Fruit fly (Drosophila melanogaster): Measurements from ENCODE around the gene Bin1.

The Bin1 gene

DNA sequence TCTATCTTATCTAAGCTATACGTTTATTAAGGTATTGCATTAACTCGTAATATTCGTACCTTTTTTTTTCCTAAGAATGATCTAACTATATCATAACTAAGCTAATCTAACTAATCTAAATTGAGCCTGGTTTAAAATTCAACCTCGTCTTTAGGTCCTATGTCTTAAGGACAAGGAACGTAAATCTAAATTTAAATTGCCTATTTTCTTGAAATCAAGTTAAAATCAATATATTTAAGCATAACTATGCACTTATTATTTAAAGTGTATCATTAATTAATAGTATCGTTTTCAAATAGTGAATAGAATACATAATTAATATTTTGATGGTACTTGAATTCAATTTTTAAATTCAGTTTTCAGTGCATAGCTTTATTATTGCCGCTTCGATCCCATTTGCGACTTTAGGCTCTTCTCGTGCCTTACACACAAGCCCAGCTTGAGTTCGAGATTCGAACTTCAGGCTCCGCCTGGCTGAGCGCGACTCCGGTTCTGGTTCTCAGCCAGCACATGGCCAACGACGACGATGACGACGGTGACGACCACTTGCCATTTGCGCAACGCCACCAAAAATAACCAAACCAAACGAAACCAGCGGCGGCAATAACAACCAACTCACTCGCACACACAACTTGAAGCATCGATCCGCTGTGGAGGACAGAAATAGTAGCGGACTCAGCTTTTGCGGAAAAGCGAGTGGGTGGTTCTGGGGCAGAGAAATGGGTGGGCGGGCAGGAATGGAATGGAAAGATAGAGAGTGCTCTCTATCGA is 21.6 kb upstream of the Bin1 start (continued):
- peak; percentile 36 for TF ChIP-seq NfI (GFP tag; optimal IDR thresholded peaks at IDR 0.05)
- TF ChIP-seq lilli (GFP tag; optimal IDR thresholded peaks at IDR 0.05): no peak
- peak; percentile 25 for TF ChIP-seq CG10147 (GFP tag; optimal IDR thresholded peaks at IDR 0.05)
- no peak for TF ChIP-seq pan (optimal IDR thresholded peaks at IDR 0.05)
- TF ChIP-seq pan (GFP tag; optimal IDR thresholded peaks at IDR 0.05 in 1 of 2, IDR thresholded peaks at IDR 0.05 in 1 of 2): peak in 1 of 2 experiments; percentile 17
- 0 out of 3 replicates have a peak, but pooled peaks have one; percentile 12 for TF ChIP-seq Dbx (GFP tag; IDR thresholded peaks at IDR 0.05)
- 0 out of 2 replicates have a peak, but pooled peaks have one; percentile 17 for TF ChIP-seq Rx (GFP tag; IDR thresholded peaks at IDR 0.05)
- TF ChIP-seq dm (GFP tag; optimal IDR thresholded peaks at IDR 0.05): no peak
- TF ChIP-seq ranshi (GFP tag; IDR thresholded peaks at IDR 0.05): 0 out of 2 replicates have a peak, but pooled peaks have one; percentile 20
- TF ChIP-seq CG3847 (GFP tag; IDR thresholded peaks at IDR 0.05): 0 out of 2 replicates have a peak, but pooled peaks have one; percentile 24
- TF ChIP-seq CG14441 (GFP tag; IDR thresholded peaks at IDR 0.05): 0 out of 2 replicates have a peak, but pooled peaks have one; percentile 26
- TF ChIP-seq Med (GFP tag): peak; percentile 59
- peak; percentile 1 for TF ChIP-seq cg (GFP tag; optimal IDR thresholded peaks at IDR 0.05)
- no peak for TF ChIP-seq CG3995 (GFP tag; optimal IDR thresholded peaks at IDR 0.05)
- no peak for TF ChIP-seq H15 (GFP tag; IDR thresholded peaks at IDR 0.05)
- TF ChIP-seq CG12769 (tag; optimal IDR thresholded peaks at IDR 0.05): peak; percentile 87
- TF ChIP-seq stc (GFP tag; IDR thresholded peaks at IDR 0.05): peak; percentile 38
- TF ChIP-seq vvl (GFP tag; IDR thresholded peaks at IDR 0.05): no peak
- TF ChIP-seq onecut (GFP tag; IDR thresholded peaks at IDR 0.05): peak; percentile 75
- peak; percentile 78 for TF ChIP-seq CG13894 (tag; optimal IDR thresholded peaks at IDR 0.05)
- no peak for TF ChIP-seq jigr1 (GFP tag; IDR thresholded peaks at IDR 0.05)
- peak; percentile 65; the same call in 1 of the 4 replicates for TF ChIP-seq chinmo (GFP tag; IDR thresholded peaks at IDR 0.05; ENCODE audit: partially characterized antibody)
- no peak for TF ChIP-seq CG8359 (GFP tag; optimal IDR thresholded peaks at IDR 0.05; ENCODE audit: borderline replicate concordance)
- peak; percentile 77; the same call in 2 of the 3 replicates for TF ChIP-seq ci (GFP tag; IDR thresholded peaks at IDR 0.05)
- TF ChIP-seq Fer2 (tag; optimal IDR thresholded peaks at IDR 0.05): no peak
- peak; percentile 18 for TF ChIP-seq CG15269 (tag; optimal IDR thresholded peaks at IDR 0.05)
- TF ChIP-seq peb (GFP tag; IDR thresholded peaks at IDR 0.05): no peak
- TF ChIP-seq CG11085 (GFP tag; IDR thresholded peaks at IDR 0.05): no peak
- TF ChIP-seq ash1 (GFP tag; optimal IDR thresholded peaks at IDR 0.05): peak; percentile 7
- TF ChIP-seq Atf-2 (GFP tag; optimal IDR thresholded peaks at IDR 0.05): no peak
- TF ChIP-seq Usf (GFP tag; optimal IDR thresholded peaks at IDR 0.05): no peak
- peak; percentile 46 for TF ChIP-seq kah (GFP tag; optimal IDR thresholded peaks at IDR 0.05)
- no peak for TF ChIP-seq pfk (GFP tag; optimal IDR thresholded peaks at IDR 0.05)
- TF ChIP-seq vfl (GFP tag; optimal IDR thresholded peaks at IDR 0.05): no peak
- TF ChIP-seq tna (GFP tag; IDR thresholded peaks at IDR 0.05; ENCODE audit: partially characterized antibody): 0 out of 2 replicates have a peak, but pooled peaks have one; percentile 19
- TF ChIP-seq otp (GFP tag; IDR thresholded peaks at IDR 0.05): 0 out of 3 replicates have a peak, but pooled peaks have one; percentile 18
- TF ChIP-seq Drgx (GFP tag; IDR thresholded peaks at IDR 0.05): peak; percentile 7; the same call in 1 of the 2 replicates
- TF ChIP-seq so (GFP tag; IDR thresholded peaks at IDR 0.05): peak; percentile 61; the same call in 1 of the 3 replicates
- peak; percentile 2 for TF ChIP-seq CG17385 (GFP tag; optimal IDR thresholded peaks at IDR 0.05)
- no peak for TF ChIP-seq CG6765 (GFP tag; optimal IDR thresholded peaks at IDR 0.05)
- TF ChIP-seq Deaf1 (tag; optimal IDR thresholded peaks at IDR 0.05): peak; percentile 47
- no peak for TF ChIP-seq Dref (GFP tag; IDR thresholded peaks at IDR 0.05)
- peak; percentile 46; the same call in 1 of the 2 replicates for TF ChIP-seq CG31224 (GFP tag; IDR thresholded peaks at IDR 0.05)
- TF ChIP-seq Optix (GFP tag; IDR thresholded peaks at IDR 0.05): no peak
- no peak for TF ChIP-seq D19B (GFP tag; optimal IDR thresholded peaks at IDR 0.05)
- peak; percentile 28 for TF ChIP-seq sd (tag; optimal IDR thresholded peaks at IDR 0.05)
- no peak for TF ChIP-seq MBD-R2 (GFP tag; IDR thresholded peaks at IDR 0.05)
- TF ChIP-seq oc (tag; optimal IDR thresholded peaks at IDR 0.05): no peak
- peak; percentile 39 for TF ChIP-seq CG12071 (GFP tag; optimal IDR thresholded peaks at IDR 0.05)
